Worm (Caenorhabditis elegans): ENCODE measurements around the gene cpg-1.
A peak's percentile ranks its signal among the peaks of the same experiment; 100 is the strongest.

Gene cpg-1

DNA sequence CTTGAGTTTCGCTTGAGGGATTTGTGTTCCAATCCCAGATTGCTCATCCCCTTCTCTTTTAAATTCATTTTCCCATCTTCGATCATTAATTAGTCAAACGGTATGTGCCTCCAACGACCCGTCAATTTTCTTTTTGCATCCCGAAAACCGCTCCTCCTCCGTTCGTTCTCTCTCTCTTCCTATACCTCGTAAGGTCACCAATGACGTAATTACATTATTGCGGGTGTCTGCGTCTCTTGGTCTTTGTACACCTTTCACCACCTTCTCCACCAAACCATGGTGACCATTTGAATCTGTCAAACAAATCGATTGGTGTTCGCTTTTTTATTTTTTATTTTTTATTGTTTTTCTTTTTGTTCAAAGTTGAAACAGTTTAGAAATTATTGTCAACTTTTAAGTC, 26.0 kb downstream of the cpg-1 start:
- no peak for TF ChIP-seq skn-1 (tag; optimal IDR thresholded peaks at IDR 0.05)

DNA sequence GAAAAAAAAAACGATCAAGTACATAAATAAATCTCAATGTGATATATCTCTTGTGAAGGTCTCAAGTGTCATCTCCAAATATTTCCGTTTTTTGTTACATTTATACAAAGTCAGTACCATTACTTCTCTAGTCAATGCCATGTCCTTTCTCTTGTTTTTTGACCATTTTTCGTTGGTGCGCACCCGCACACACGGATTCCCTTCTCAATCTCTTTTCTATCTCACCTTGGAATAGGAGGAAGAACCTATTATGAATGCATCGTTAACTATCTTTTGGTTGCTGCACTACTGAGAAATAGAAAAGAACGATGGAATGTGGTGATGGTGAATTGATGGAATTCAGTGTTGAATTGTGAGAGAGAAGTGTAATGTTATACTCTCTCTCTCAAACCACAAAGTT, 28.6 kb downstream of the cpg-1 start:
- TF ChIP-seq jun-1 (tag; optimal IDR thresholded peaks at IDR 0.05): no peak
- TF ChIP-seq nhr-111 (GFP tag; optimal IDR thresholded peaks at IDR 0.05): no peak
- no peak for TF ChIP-seq mep-1 (tag; optimal IDR thresholded peaks at IDR 0.05)
- no peak for TF ChIP-seq hlh-11 (tag; optimal IDR thresholded peaks at IDR 0.05)
- TF ChIP-seq fos-1 (tag; optimal IDR thresholded peaks at IDR 0.05): no peak
- no peak for TF ChIP-seq spr-1 (tag; optimal IDR thresholded peaks at IDR 0.05)
- TF ChIP-seq F44E2.7 (GFP tag; IDR thresholded peaks at IDR 0.05): no peak
- no peak for TF ChIP-seq T20F7.1 (GFP tag; optimal IDR thresholded peaks at IDR 0.05)
- TF ChIP-seq pqm-1 (tag; optimal IDR thresholded peaks at IDR 0.05): no peak
- TF ChIP-seq R02D3.7 (tag; optimal IDR thresholded peaks at IDR 0.05): no peak
- TF ChIP-seq lsy-2 (tag; optimal IDR thresholded peaks at IDR 0.05): no peak
- TF ChIP-seq zip-2 (tag; optimal IDR thresholded peaks at IDR 0.05): no peak
- TF ChIP-seq nhr-41 (GFP tag; IDR thresholded peaks at IDR 0.05): no peak
- no peak for TF ChIP-seq zfp-2 (tag; optimal IDR thresholded peaks at IDR 0.05)
- TF ChIP-seq nhr-10 (tag; optimal IDR thresholded peaks at IDR 0.05): no peak
- no peak for TF ChIP-seq ces-1 (GFP tag; optimal IDR thresholded peaks at IDR 0.05)
- no peak for TF ChIP-seq nhr-28 (tag; optimal IDR thresholded peaks at IDR 0.05)
- TF ChIP-seq Y105C5A.15 (GFP tag; IDR thresholded peaks at IDR 0.05): no peak

DNA sequence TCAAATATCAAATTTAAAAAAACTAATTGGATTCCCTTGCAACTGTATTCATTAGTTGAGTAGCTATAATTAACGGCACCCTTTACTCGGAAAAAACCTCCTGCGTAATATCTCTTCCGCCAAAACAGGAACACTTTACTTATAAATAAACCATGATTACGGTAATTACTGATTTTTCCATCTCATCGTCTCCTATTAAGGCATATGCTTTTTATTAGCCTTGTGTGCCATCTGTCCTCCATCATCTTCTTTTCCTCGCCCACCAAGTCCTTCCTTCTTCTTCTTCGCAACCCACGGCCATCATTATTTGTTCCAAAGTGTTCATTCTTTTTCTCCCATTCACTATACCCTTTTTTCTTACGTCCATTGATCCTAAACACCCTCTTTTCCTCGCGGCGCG, 30.3 kb downstream of the cpg-1 start:
- TF ChIP-seq pha-4 (GFP tag; IDR thresholded peaks at IDR 0.05) (no peak), pha-4 (tag; optimal IDR thresholded peaks at IDR 0.05) (no peak), T26A8.4 (GFP tag; IDR thresholded peaks at IDR 0.05) (no peak), unc-62 (GFP tag; optimal IDR thresholded peaks at IDR 0.05 in 1 of 2) (peak in 1 of 2 experiments; percentile 60), unc-62 (tag; optimal IDR thresholded peaks at IDR 0.05) (no peak)

DNA sequence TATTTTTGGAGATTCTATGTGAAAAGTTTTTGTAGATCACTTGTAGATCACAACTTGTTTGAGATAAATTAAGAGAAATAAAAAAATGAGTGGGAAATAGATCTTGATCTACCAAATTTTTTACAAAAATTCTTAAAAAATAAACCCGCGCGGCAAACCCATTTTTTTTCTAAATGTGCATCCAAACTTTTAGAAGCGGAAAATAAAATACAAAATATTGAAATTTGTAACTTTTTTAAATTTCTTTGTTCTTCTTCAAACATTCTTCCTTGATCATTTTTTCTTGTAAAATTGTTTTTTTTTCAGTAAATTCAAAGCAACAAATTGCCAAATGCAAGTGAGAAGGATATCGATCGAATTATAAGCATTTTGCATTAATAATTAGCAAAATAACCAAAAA, 30.9 kb downstream of the cpg-1 start, which contains the start of gene cdh-4:
cdh-4 (plus strand) TSS at position 301 of the 400 bp plus-strand sequence.
- no peak for TF ChIP-seq nhr-77 (tag; optimal IDR thresholded peaks at IDR 0.05)
- TF ChIP-seq nhr-41 (GFP tag; IDR thresholded peaks at IDR 0.05): no peak
- no peak for TF ChIP-seq spr-3 (GFP tag; optimal IDR thresholded peaks at IDR 0.05)
- no peak for TF ChIP-seq tra-1 (GFP tag; IDR thresholded peaks at IDR 0.05)
- TF ChIP-seq vab-7 (GFP tag; IDR thresholded peaks at IDR 0.05): no peak

DNA sequence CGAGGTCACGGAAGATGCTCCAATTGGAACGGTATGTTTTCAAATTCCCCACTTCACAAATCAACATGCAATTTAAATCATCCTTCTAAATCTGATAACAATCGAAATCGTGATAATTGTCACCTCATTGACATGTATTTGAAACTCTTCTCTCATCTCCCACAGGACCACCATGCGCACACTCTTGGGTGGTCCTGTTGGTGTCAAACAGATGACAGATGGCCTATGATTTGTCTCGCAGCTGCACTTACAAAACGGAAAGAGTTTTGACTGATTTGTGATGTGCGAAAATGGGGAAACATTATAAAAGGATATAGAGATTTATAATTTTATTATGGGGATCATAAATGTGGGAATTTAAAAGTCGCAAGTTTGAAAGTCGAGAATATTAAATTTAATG, 34.3 kb downstream of the cpg-1 start:
- TF ChIP-seq zip-2 (tag; optimal IDR thresholded peaks at IDR 0.05) (no peak), pha-4 (GFP tag; IDR thresholded peaks at IDR 0.05) (no peak), pha-4 (tag; optimal IDR thresholded peaks at IDR 0.05) (no peak), unc-62 (GFP tag; optimal IDR thresholded peaks at IDR 0.05 in 1 of 2) (peak in 1 of 2 experiments; percentile 89), unc-62 (tag; optimal IDR thresholded peaks at IDR 0.05) (no peak)

DNA sequence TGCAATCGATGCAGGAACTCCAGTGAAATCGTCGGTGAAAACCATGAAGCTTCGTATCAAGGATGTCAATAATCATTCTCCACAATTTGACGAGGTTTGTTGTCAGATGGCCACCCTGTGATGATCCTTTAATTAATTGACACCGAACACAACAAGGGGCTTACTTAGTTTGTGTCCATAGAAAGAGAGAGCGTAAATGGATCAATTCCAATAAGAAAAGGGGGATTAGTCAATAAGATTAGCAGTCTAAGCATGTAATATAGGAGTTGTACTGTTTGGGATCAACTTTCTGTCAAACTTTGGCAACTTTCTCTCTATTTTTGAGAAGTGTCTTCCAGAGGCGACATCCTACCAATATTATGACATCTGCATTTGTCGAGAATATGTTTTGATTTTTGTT, 34.9 kb downstream of the cpg-1 start:
- TF ChIP-seq ctbp-1 (GFP tag; IDR thresholded peaks at IDR 0.05) (no peak), hif-1 (tag; optimal IDR thresholded peaks at IDR 0.05) (no peak), ceh-20 (GFP tag; IDR thresholded peaks at IDR 0.05) (no peak), ceh-82 (tag; optimal IDR thresholded peaks at IDR 0.05) (no peak), pha-4 (GFP tag; IDR thresholded peaks at IDR 0.05) (no peak), pha-4 (tag; optimal IDR thresholded peaks at IDR 0.05) (no peak), nhr-42 (GFP tag; IDR thresholded peaks at IDR 0.05) (no peak), vab-7 (GFP tag; IDR thresholded peaks at IDR 0.05) (no peak), nhr-48 (tag; optimal IDR thresholded peaks at IDR 0.05) (no peak), ceh-32 (tag; optimal IDR thresholded peaks at IDR 0.05; ENCODE audit: poor library complexity) (no peak), hlh-11 (tag; optimal IDR thresholded peaks at IDR 0.05) (no peak), nhr-77 (tag; optimal IDR thresholded peaks at IDR 0.05) (no peak), mdt-29 (GFP tag; IDR thresholded peaks at IDR 0.05) (no peak), ceh-62 (tag; optimal IDR thresholded peaks at IDR 0.05) (no peak), lir-3 (tag; optimal IDR thresholded peaks at IDR 0.05) (no peak), F37D6.2 (tag; optimal IDR thresholded peaks at IDR 0.05) (no peak), fos-1 (tag; optimal IDR thresholded peaks at IDR 0.05) (no peak), daf-19 (GFP tag; conservative IDR thresholded peaks at IDR 0.05) (no peak), egl-27 (tag; optimal IDR thresholded peaks at IDR 0.05) (no peak), ces-1 (GFP tag; optimal IDR thresholded peaks at IDR 0.05) (no peak), hmg-1.1 (GFP tag; IDR thresholded peaks at IDR 0.05) (no peak)

Data from whole organism, L4 larva.